Worm (Caenorhabditis elegans) whole organism, young adult: Measurements from ENCODE around the gene F22B3.5.

Source experiments
- F37B4.10 ChIP-seq: fragments of 200-800 bp; sonication (Bioruptor generic); IDR thresholded peaks from 2 replicates; pipeline ENCODE4 v1.3.6; 2022; ENCODE audit warnings: missing genetic modification characterization, missing compliant biosample characterization
- lin-40 ChIP-seq: sonication (generic microtip); optimal IDR thresholded peaks from 2 replicates; lab custom pipeline; 2016; ENCODE audit warnings: missing genetic modification characterization, mild to moderate bottlenecking, missing compliant biosample characterization, missing genotype, missing genetic modification reagents
- madf-10 ChIP-seq: sonication (generic microtip); optimal IDR thresholded peaks from 2 replicates; lab custom pipeline; 2016; ENCODE audit warnings: mild to moderate bottlenecking, missing genetic modification characterization, missing compliant biosample characterization
- rec-8 ChIP-seq, 2 experiments: sonication (generic microtip); optimal IDR thresholded peaks; 2 replicates each; lab custom pipeline; 2016; ENCODE audit warnings: mild to moderate bottlenecking in 2 of 2, missing genetic modification characterization in 2 of 2, missing genetic modification reagents in 2 of 2, missing genotype in 2 of 2, missing biosample characterization in 1 of 2, missing compliant biosample characterization in 1 of 2, moderate library complexity in 1 of 2
- repo-1 ChIP-seq: sonication (generic microtip); optimal IDR thresholded peaks from 2 replicates; lab custom pipeline; 2017; ENCODE audit warnings: mild to moderate bottlenecking, missing genetic modification characterization, missing compliant biosample characterization
- snpc-4 ChIP-seq, 5 experiments: fragments of 150-350 bp in 1 of 5; sonication (generic microtip) in 4 of 5; optimal IDR thresholded peaks; 2 replicates each; lab custom pipeline; 2014 to 2018; ENCODE audit warnings: missing genetic modification characterization in 5 of 5, missing biosample characterization in 3 of 5, antibody characterized with exemption in 2 of 5, mild to moderate bottlenecking in 2 of 5, missing compliant biosample characterization in 2 of 5, missing genotype in 2 of 5, moderate library complexity in 2 of 5, missing genetic modification reagents in 1 of 5
- xnd-1 ChIP-seq: sonication (generic microtip); optimal IDR thresholded peaks from 2 replicates; lab custom pipeline; 2016; ENCODE audit warnings: missing genotype, missing genetic modification reagents, missing genetic modification characterization, missing compliant biosample characterization

DNA sequence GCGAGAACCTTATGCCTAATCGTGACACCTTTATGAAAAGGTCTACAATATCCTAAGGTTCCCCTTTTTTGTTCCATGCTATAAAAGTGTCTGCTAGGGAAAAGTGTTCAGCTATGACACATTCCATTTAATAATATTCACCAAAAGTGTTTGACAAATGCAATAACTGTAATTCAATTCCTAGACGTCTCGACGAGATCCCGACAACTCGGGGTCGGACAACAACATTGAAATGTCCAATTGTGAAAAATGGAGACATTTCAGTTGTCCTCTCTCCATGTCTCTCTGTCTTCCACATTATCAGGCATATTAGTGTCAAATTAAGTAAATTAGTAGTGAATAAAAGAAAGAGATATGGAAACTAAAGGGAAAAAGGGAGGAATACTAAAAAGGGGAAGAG lies 14.8 kb upstream of the F22B3.5 start:
- no peak for TF ChIP-seq F37B4.10 (GFP tag; lab: Robert Waterston, UW)
- no peak for TF ChIP-seq rec-8 (tag; optimal IDR thresholded peaks at IDR 0.05; lab: Kevin White, UChicago)
- no peak for TF ChIP-seq lin-40
- TF ChIP-seq repo-1 (tag; lab: Kevin White, UChicago), result no peak
- no peak for TF ChIP-seq snpc-4 (GFP tag; optimal IDR thresholded peaks at IDR 0.05; lab: Kevin White, UChicago)
- TF ChIP-seq snpc-4 (tag; optimal IDR thresholded peaks at IDR 0.05; lab: Kevin White, UChicago), result no peak
- no peak for TF ChIP-seq madf-10 (tag; lab: Kevin White, UChicago)
- TF ChIP-seq xnd-1 (tag; lab: Kevin White, UChicago), result no peak
